Fruit fly (Drosophila melanogaster): ENCODE results near the gene CG17197.

DNA sequence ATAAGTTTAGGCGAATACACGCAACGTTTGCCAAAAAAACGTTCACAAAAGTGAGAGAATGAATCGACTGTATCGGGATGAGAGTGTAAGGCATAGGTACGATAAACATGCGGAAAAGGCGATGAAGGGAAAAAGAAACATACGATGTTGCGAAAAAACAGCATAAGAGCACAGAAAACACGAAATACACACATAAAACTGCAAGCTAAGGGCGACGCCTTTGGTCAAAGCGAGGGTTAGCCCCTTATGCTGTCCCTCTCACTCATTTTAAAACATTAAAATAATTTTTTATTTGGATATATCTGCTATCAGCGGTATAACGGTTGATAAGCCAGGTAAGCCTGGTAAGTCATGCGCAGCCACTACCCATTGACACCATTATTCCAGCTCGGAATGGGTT, 35.4 kb downstream of the CG17197 start:
- TF ChIP-seq insv (optimal IDR thresholded peaks at IDR 0.05) (no peak), h (optimal IDR thresholded peaks at IDR 0.05) (no peak), Sin3A (optimal IDR thresholded peaks at IDR 0.05) (no peak), psq (optimal IDR thresholded peaks at IDR 0.05) (no peak), ttk (optimal IDR thresholded peaks at IDR 0.05) (no peak), Myc (optimal IDR thresholded peaks at IDR 0.05) (no peak)
